Fruit fly (Drosophila melanogaster): Measurements from ENCODE around the gene hth.

dm6 chr3R:10679911-10680310 lies 40.5 kb upstream of the hth start:
- TF ChIP-seq CG14655 (GFP tag; optimal IDR thresholded peaks at IDR 0.05): no peak
- TF ChIP-seq CG8159 (tag; optimal IDR thresholded peaks at IDR 0.05): no peak
- no peak for TF ChIP-seq gl (tag; optimal IDR thresholded peaks at IDR 0.05)
- no peak for TF ChIP-seq CG13204 (GFP tag; optimal IDR thresholded peaks at IDR 0.05)
- no peak for TF ChIP-seq CG4496 (GFP tag; IDR thresholded peaks at IDR 0.05)
- no peak for TF ChIP-seq EcR (GFP tag; optimal IDR thresholded peaks at IDR 0.05)
- no peak for TF ChIP-seq CG17806 (tag; optimal IDR thresholded peaks at IDR 0.05)
- TF ChIP-seq Ets98B (GFP tag; IDR thresholded peaks at IDR 0.05): no peak
- no peak for TF ChIP-seq fd96Ca (GFP tag; IDR thresholded peaks at IDR 0.05)
- TF ChIP-seq CG10348 (GFP tag; IDR thresholded peaks at IDR 0.05): no peak
- TF ChIP-seq Pif1B (GFP tag; optimal IDR thresholded peaks at IDR 0.05): no peak
- no peak for TF ChIP-seq Snoo (tag; optimal IDR thresholded peaks at IDR 0.05)

Measured in whole organism, pupa.